Fruit fly (Drosophila melanogaster): Measurements from ENCODE around the gene mei-P26.

DNA sequence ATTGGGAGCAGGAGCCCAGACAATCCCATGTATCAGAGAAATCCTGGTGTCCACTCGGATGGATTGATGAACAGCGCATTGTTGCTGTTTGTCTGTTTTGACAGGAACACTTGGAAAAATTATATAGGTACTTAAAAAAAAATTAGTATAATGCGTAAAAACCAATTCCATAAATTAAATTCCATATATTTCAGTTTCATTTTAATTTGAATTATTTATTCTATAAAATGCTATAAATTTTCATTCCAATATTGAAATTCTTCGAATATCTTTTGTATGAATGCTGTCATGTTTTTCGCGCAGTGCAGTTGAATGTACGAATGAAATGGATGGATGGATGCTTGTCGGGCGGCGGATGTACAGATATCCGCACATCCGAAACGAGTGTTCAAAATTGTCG is 47.7 kb downstream of the mei-P26 start, which contains the start of gene SmydA-9:
- TF ChIP-seq psq (optimal IDR thresholded peaks at IDR 0.05) (no peak), pan (optimal IDR thresholded peaks at IDR 0.05) (no peak), CG8478 (optimal IDR thresholded peaks at IDR 0.05) (no peak)
